Fruit fly (Drosophila melanogaster): Measurements from ENCODE around the gene Nnf1b.

DNA sequence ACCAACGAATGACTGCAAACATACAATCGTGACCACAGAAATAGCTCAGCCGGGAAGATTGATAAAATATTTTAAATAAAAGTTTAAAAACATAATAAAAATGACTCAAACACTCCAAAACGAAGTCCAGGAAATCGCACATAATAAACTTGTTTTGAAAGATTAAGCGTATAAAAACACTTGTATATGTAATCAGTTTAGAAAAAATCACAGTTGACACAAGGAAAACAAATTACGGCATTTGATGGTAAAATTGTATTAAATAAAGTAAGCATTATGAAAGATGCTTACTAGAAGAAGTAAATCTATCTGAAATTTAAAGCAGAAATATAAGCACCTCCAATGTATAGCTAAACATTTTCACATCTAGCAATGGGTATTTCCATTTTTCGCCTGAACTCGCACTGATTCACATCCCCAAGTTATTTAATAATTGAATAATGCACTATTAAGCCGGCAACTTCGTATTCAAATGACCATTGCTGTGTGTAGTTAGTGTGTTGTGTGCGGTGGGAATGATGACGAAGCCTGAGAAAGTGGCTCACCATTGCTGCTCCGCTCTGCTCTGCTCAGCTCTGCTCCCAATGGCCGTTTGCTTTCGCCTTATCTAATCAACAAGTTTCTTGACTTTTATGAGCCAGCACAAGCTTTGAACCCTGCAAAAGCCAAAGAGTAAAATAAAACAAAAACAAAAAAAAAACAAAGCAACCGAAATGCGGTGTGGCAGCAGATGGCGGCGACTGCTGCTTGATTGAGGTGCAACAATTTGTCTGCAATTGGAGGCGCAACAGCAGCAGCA, 37.0 kb downstream of the Nnf1b start:
- no peak for TF ChIP-seq CG5204 (GFP tag; optimal IDR thresholded peaks at IDR 0.05)
- no peak for TF ChIP-seq CG12768 (GFP tag; optimal IDR thresholded peaks at IDR 0.05)
- no peak for TF ChIP-seq cic (GFP tag; optimal IDR thresholded peaks at IDR 0.05)
- no peak for TF ChIP-seq Clk (GFP tag; optimal IDR thresholded peaks at IDR 0.05)
- no peak for TF ChIP-seq CG7045 (GFP tag; optimal IDR thresholded peaks at IDR 0.05)
- TF ChIP-seq CG1620 (GFP tag; optimal IDR thresholded peaks at IDR 0.05), result no peak
- TF ChIP-seq toe (GFP tag; optimal IDR thresholded peaks at IDR 0.05), result no peak
- no peak for TF ChIP-seq kay (GFP tag; ENCODE audit: borderline replicate concordance)
- no peak for TF ChIP-seq Hr96 (GFP tag; optimal IDR thresholded peaks at IDR 0.05)
- no peak for TF ChIP-seq CG33017 (tag; optimal IDR thresholded peaks at IDR 0.05)
- TF ChIP-seq CG11617 (GFP tag; optimal IDR thresholded peaks at IDR 0.05), result peak; percentile 24
